Fruit fly (Drosophila melanogaster) whole organism, adult: ENCODE results near the gene CG13901.

Source experiments
- CG11617 ChIP-seq: fragments of 200-800 bp; sonication (Bioruptor generic); optimal IDR thresholded peaks from 2 replicates; lab custom pipeline; 2017; ENCODE audit warnings: mild to moderate bottlenecking, missing biosample characterization, missing genetic modification reagents, missing genetic modification characterization
- CG12768 ChIP-seq: fragments of 200-800 bp; sonication (Bioruptor generic); optimal IDR thresholded peaks from 2 replicates; lab custom pipeline; 2017; ENCODE audit warnings: missing biosample characterization, missing genetic modification characterization, mild to moderate bottlenecking, moderate library complexity, missing genetic modification reagents
- CG14711 ChIP-seq: fragments of 200-800 bp; sonication (Bioruptor generic); optimal IDR thresholded peaks from 2 replicates; lab custom pipeline; 2018; ENCODE audit warnings: missing biosample characterization, mild to moderate bottlenecking, missing genetic modification characterization, moderate library complexity
- CG1620 ChIP-seq: fragments of 200-800 bp; sonication (Bioruptor generic); optimal IDR thresholded peaks from 2 replicates; lab custom pipeline; 2016; ENCODE audit warnings: missing biosample characterization, missing genetic modification characterization
- CG33017 ChIP-seq: fragments of 200-800 bp; sonication (Bioruptor generic); optimal IDR thresholded peaks from 2 replicates; lab custom pipeline; 2018; ENCODE audit warnings: missing biosample characterization, mild to moderate bottlenecking, missing genetic modification characterization, moderate library complexity
- CG5204 ChIP-seq: fragments of 200-800 bp; sonication (Bioruptor generic); optimal IDR thresholded peaks from 2 replicates; lab custom pipeline; 2016; ENCODE audit warnings: missing biosample characterization, missing genetic modification characterization
- CG7045 ChIP-seq: fragments of 200-800 bp; sonication (Bioruptor generic); optimal IDR thresholded peaks from 2 replicates; lab custom pipeline; 2017; ENCODE audit warnings: missing biosample characterization, mild to moderate bottlenecking, missing genetic modification characterization
- CG7101 ChIP-seq: fragments of 200-800 bp; sonication (Bioruptor generic); optimal IDR thresholded peaks from 2 replicates; lab custom pipeline; 2018; ENCODE audit warnings: missing biosample characterization, mild to moderate bottlenecking, missing genetic modification characterization, moderate library complexity
- Clk ChIP-seq: fragments of 200-800 bp; sonication (Bioruptor generic); optimal IDR thresholded peaks from 2 replicates; lab custom pipeline; 2017; ENCODE audit warnings: missing biosample characterization, missing genetic modification characterization
- Crg-1 ChIP-seq: fragments of 200-800 bp; sonication (Bioruptor generic); optimal IDR thresholded peaks from 2 replicates; lab custom pipeline; 2016; ENCODE audit warnings: missing biosample characterization, missing genetic modification characterization
- Hr96 ChIP-seq: fragments of 200-800 bp; sonication (Bioruptor generic); optimal IDR thresholded peaks from 2 replicates; lab custom pipeline; 2016; ENCODE audit warnings: missing biosample characterization, missing genetic modification characterization
- Mnt ChIP-seq: fragments of 200-800 bp; sonication (Bioruptor generic); optimal IDR thresholded peaks from 2 replicates; lab custom pipeline; 2016; ENCODE audit warnings: missing biosample characterization, mild to moderate bottlenecking, missing genetic modification characterization
- bab1 ChIP-seq: fragments of 200-800 bp; sonication (Bioruptor generic); optimal IDR thresholded peaks from 3 replicates; lab custom pipeline; 2019; ENCODE audit warnings: missing biosample characterization, mild to moderate bottlenecking, missing genetic modification characterization, moderate library complexity
- cic ChIP-seq: fragments of 200-800 bp; sonication (Bioruptor generic); optimal IDR thresholded peaks from 2 replicates; lab custom pipeline; 2017; ENCODE audit warnings: missing biosample characterization, mild to moderate bottlenecking, missing genetic modification characterization, moderate library complexity
- cnc ChIP-seq, 2 experiments: fragments of >200 bp; optimal IDR thresholded peaks; 2 replicates each; lab custom pipeline; 2017
- kay ChIP-seq: fragments of 200-800 bp; sonication (Bioruptor generic); peaks from one replicate; lab custom pipeline; 2016; ENCODE audit warnings: missing biosample characterization, missing genetic modification characterization, borderline replicate concordance
- ovo ChIP-seq: fragments of 200-800 bp; sonication (Bioruptor generic); optimal IDR thresholded peaks from 2 replicates; lab custom pipeline; 2016; ENCODE audit warnings: missing biosample characterization, missing genetic modification characterization
- pad ChIP-seq: fragments of 200-800 bp; sonication (Bioruptor generic); optimal IDR thresholded peaks from 3 replicates; lab custom pipeline; 2017; ENCODE audit warnings: missing biosample characterization, missing genetic modification characterization, mild to moderate bottlenecking, moderate library complexity, missing genetic modification reagents
- tj ChIP-seq: fragments of 200-800 bp; sonication (Bioruptor generic); optimal IDR thresholded peaks from 3 replicates; lab custom pipeline; 2017; ENCODE audit warnings: missing biosample characterization, mild to moderate bottlenecking, missing genetic modification characterization, moderate library complexity
- toe ChIP-seq: fragments of 200-800 bp; sonication (Bioruptor generic); optimal IDR thresholded peaks from 2 replicates; lab custom pipeline; 2016; ENCODE audit warnings: missing biosample characterization, missing genetic modification characterization

Gene CG13901

dm6 chr3L:817708-818107 is 19.9 kb downstream of the CG13901 start:
- TF ChIP-seq tj (GFP tag; lab: Kevin White, UChicago) = no peak
- no peak for TF ChIP-seq CG7045 (GFP tag; lab: Kevin White, UChicago)
- TF ChIP-seq Crg-1 (GFP tag; lab: Kevin White, UChicago) = no peak
- no peak for TF ChIP-seq bab1
- TF ChIP-seq CG33017 (tag; lab: Kevin White, UChicago) = no peak
- no peak for TF ChIP-seq CG14711
- TF ChIP-seq Mnt = no peak
- no peak for TF ChIP-seq CG5204 (GFP tag; lab: Kevin White, UChicago)

DNA sequence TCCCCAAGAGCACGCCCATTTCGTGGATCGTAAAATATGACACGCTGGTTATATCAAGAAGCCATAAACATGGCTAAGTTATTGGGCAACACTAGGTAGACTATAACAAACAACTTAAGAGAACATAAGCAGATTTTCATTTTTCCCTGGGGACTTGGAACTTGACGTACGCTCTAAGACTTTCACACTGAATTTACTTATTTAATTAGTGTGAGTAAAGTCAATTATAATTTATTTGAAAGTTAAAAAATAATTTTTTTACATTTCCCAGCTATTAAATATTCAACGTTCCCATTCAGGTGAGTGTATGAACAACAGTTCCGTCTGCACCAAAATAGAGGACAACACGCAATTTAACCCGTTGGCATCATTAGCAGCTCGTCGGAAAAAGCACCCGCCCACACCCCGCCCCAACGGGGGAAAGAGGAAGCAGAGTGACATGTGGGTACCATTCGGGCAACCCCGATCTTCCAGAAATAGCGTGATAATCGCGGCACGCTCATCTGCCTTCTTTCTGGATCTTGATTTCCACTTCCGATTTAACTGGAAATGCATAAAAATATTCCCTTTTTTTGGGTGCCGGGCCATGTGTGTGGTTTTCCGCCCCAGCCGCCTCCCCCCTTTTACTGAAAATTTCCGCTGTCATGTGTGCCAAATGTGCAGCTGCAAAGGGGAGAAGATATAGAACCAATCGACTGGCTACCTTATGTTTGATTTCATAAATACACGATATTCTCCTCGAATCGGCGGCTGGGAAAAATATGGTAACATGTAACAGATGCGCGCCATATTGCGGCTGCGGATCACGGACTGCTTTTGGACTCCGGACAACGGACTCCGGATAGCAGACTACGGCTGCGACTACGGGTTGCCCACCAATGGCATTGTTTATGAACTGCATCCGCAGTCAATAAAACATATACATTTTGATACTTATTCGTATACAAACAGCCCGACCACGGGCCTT is 22.1 kb downstream of the CG13901 start:
- TF ChIP-seq CG7045 (GFP tag; lab: Kevin White, UChicago) (no peak), cnc (optimal IDR thresholded peaks at IDR 0.05; lab: Kevin White, UChicago) (no peak), cic (GFP tag; lab: Kevin White, UChicago) (no peak), CG5204 (GFP tag; lab: Kevin White, UChicago) (no peak), pad (GFP tag; lab: Kevin White, UChicago) (no peak), CG1620 (GFP tag; lab: Kevin White, UChicago) (no peak), CG11617 (GFP tag; lab: Kevin White, UChicago) (no peak), ovo (no peak), Hr96 (no peak), CG33017 (tag; lab: Kevin White, UChicago) (no peak), CG12768 (GFP tag; lab: Kevin White, UChicago) (no peak), toe (no peak), Clk (no peak), Mnt (no peak), CG14711 (no peak), kay (no peak), CG7101 (tag; lab: Kevin White, UChicago) (no peak)

dm6 chr3L:813911-814310 is 23.7 kb downstream of the CG13901 start:
- no peak for TF ChIP-seq Clk
- TF ChIP-seq tj (GFP tag; lab: Kevin White, UChicago) = no peak
- no peak for TF ChIP-seq CG33017 (tag; lab: Kevin White, UChicago)
- no peak for TF ChIP-seq CG1620 (GFP tag; lab: Kevin White, UChicago)
- TF ChIP-seq Crg-1 (GFP tag; lab: Kevin White, UChicago) = no peak
- no peak for TF ChIP-seq CG14711
- TF ChIP-seq cnc (optimal IDR thresholded peaks at IDR 0.05; lab: Kevin White, UChicago) = no peak
- TF ChIP-seq kay = no peak
- no peak for TF ChIP-seq CG7101 (tag; lab: Kevin White, UChicago)
- TF ChIP-seq CG11617 (GFP tag; lab: Kevin White, UChicago) = no peak
- no peak for TF ChIP-seq Mnt
- no peak for TF ChIP-seq CG7045 (GFP tag; lab: Kevin White, UChicago)
- no peak for TF ChIP-seq CG5204 (GFP tag; lab: Kevin White, UChicago)
- no peak for TF ChIP-seq Hr96
- no peak for TF ChIP-seq toe
- TF ChIP-seq bab1 = no peak
- no peak for TF ChIP-seq ovo

dm6 chr3L:813229-813837 is 24.3 kb downstream of the CG13901 start:
- no peak for TF ChIP-seq CG12768 (GFP tag; lab: Kevin White, UChicago)
- no peak for TF ChIP-seq bab1
- no peak for TF ChIP-seq Mnt
- TF ChIP-seq Crg-1 (GFP tag; lab: Kevin White, UChicago) = no peak
- no peak for TF ChIP-seq CG1620 (GFP tag; lab: Kevin White, UChicago)
- no peak for TF ChIP-seq cic (GFP tag; lab: Kevin White, UChicago)
- TF ChIP-seq CG7045 (GFP tag; lab: Kevin White, UChicago) = no peak
- TF ChIP-seq cnc (optimal IDR thresholded peaks at IDR 0.05; lab: Kevin White, UChicago) = no peak
- no peak for TF ChIP-seq CG11617 (GFP tag; lab: Kevin White, UChicago)
- no peak for TF ChIP-seq CG33017 (tag; lab: Kevin White, UChicago)

- TF ChIP-seq Clk (no peak), kay (no peak), CG7045 (GFP tag; lab: Kevin White, UChicago) (no peak), ovo (no peak), CG14711 (no peak), bab1 (no peak), cic (GFP tag; lab: Kevin White, UChicago) (no peak), CG5204 (GFP tag; lab: Kevin White, UChicago) (no peak), CG1620 (GFP tag; lab: Kevin White, UChicago) (no peak), CG7101 (tag; lab: Kevin White, UChicago) (no peak), cnc (optimal IDR thresholded peaks at IDR 0.05; lab: Kevin White, UChicago) (no peak), toe (no peak), pad (GFP tag; lab: Kevin White, UChicago) (no peak), tj (GFP tag; lab: Kevin White, UChicago) (no peak), CG12768 (GFP tag; lab: Kevin White, UChicago) (no peak), Crg-1 (GFP tag; lab: Kevin White, UChicago) (no peak), Mnt (no peak), CG11617 (GFP tag; lab: Kevin White, UChicago) (no peak)
Observed at dm6 chr3L:811816-812215, 25.8 kb downstream of the CG13901 start.
